Fruit fly (Drosophila melanogaster) whole organism, adult: ENCODE measurements around the gene cno.
A peak's percentile ranks its signal among the peaks of the same experiment; 100 is the strongest.

Source experiments
- CG11617 ChIP-seq: fragments of 200-800 bp; sonication (Bioruptor generic); optimal IDR thresholded peaks from 2 replicates; lab custom pipeline; 2017; ENCODE audit warnings: mild to moderate bottlenecking, missing biosample characterization, missing genetic modification reagents, missing genetic modification characterization
- CG12768 ChIP-seq: fragments of 200-800 bp; sonication (Bioruptor generic); optimal IDR thresholded peaks from 2 replicates; lab custom pipeline; 2017; ENCODE audit warnings: missing biosample characterization, missing genetic modification characterization, mild to moderate bottlenecking, moderate library complexity, missing genetic modification reagents
- CG14711 ChIP-seq: fragments of 200-800 bp; sonication (Bioruptor generic); optimal IDR thresholded peaks from 2 replicates; lab custom pipeline; 2018; ENCODE audit warnings: missing biosample characterization, mild to moderate bottlenecking, missing genetic modification characterization, moderate library complexity
- CG1620 ChIP-seq: fragments of 200-800 bp; sonication (Bioruptor generic); optimal IDR thresholded peaks from 2 replicates; lab custom pipeline; 2016; ENCODE audit warnings: missing biosample characterization, missing genetic modification characterization
- CG33017 ChIP-seq: fragments of 200-800 bp; sonication (Bioruptor generic); optimal IDR thresholded peaks from 2 replicates; lab custom pipeline; 2018; ENCODE audit warnings: missing biosample characterization, mild to moderate bottlenecking, missing genetic modification characterization, moderate library complexity
- CG5204 ChIP-seq: fragments of 200-800 bp; sonication (Bioruptor generic); optimal IDR thresholded peaks from 2 replicates; lab custom pipeline; 2016; ENCODE audit warnings: missing biosample characterization, missing genetic modification characterization
- CG7045 ChIP-seq: fragments of 200-800 bp; sonication (Bioruptor generic); optimal IDR thresholded peaks from 2 replicates; lab custom pipeline; 2017; ENCODE audit warnings: missing biosample characterization, mild to moderate bottlenecking, missing genetic modification characterization
- CG7101 ChIP-seq: fragments of 200-800 bp; sonication (Bioruptor generic); optimal IDR thresholded peaks from 2 replicates; lab custom pipeline; 2018; ENCODE audit warnings: missing biosample characterization, mild to moderate bottlenecking, missing genetic modification characterization, moderate library complexity
- Clk ChIP-seq: fragments of 200-800 bp; sonication (Bioruptor generic); optimal IDR thresholded peaks from 2 replicates; lab custom pipeline; 2017; ENCODE audit warnings: missing biosample characterization, missing genetic modification characterization
- Crg-1 ChIP-seq: fragments of 200-800 bp; sonication (Bioruptor generic); optimal IDR thresholded peaks from 2 replicates; lab custom pipeline; 2016; ENCODE audit warnings: missing biosample characterization, missing genetic modification characterization
- Hr96 ChIP-seq: fragments of 200-800 bp; sonication (Bioruptor generic); optimal IDR thresholded peaks from 2 replicates; lab custom pipeline; 2016; ENCODE audit warnings: missing biosample characterization, missing genetic modification characterization
- Mnt ChIP-seq: fragments of 200-800 bp; sonication (Bioruptor generic); optimal IDR thresholded peaks from 2 replicates; lab custom pipeline; 2016; ENCODE audit warnings: missing biosample characterization, mild to moderate bottlenecking, missing genetic modification characterization
- bab1 ChIP-seq: fragments of 200-800 bp; sonication (Bioruptor generic); optimal IDR thresholded peaks from 3 replicates; lab custom pipeline; 2019; ENCODE audit warnings: missing biosample characterization, mild to moderate bottlenecking, missing genetic modification characterization, moderate library complexity
- cic ChIP-seq: fragments of 200-800 bp; sonication (Bioruptor generic); optimal IDR thresholded peaks from 2 replicates; lab custom pipeline; 2017; ENCODE audit warnings: missing biosample characterization, mild to moderate bottlenecking, missing genetic modification characterization, moderate library complexity
- cnc ChIP-seq, 2 experiments: fragments of >200 bp; optimal IDR thresholded peaks; 2 replicates each; lab custom pipeline; 2017
- kay ChIP-seq: fragments of 200-800 bp; sonication (Bioruptor generic); peaks from one replicate; lab custom pipeline; 2016; ENCODE audit warnings: missing biosample characterization, missing genetic modification characterization, borderline replicate concordance
- ovo ChIP-seq: fragments of 200-800 bp; sonication (Bioruptor generic); optimal IDR thresholded peaks from 2 replicates; lab custom pipeline; 2016; ENCODE audit warnings: missing biosample characterization, missing genetic modification characterization
- pad ChIP-seq: fragments of 200-800 bp; sonication (Bioruptor generic); optimal IDR thresholded peaks from 3 replicates; lab custom pipeline; 2017; ENCODE audit warnings: missing biosample characterization, missing genetic modification characterization, mild to moderate bottlenecking, moderate library complexity, missing genetic modification reagents
- tj ChIP-seq: fragments of 200-800 bp; sonication (Bioruptor generic); optimal IDR thresholded peaks from 3 replicates; lab custom pipeline; 2017; ENCODE audit warnings: missing biosample characterization, mild to moderate bottlenecking, missing genetic modification characterization, moderate library complexity
- toe ChIP-seq: fragments of 200-800 bp; sonication (Bioruptor generic); optimal IDR thresholded peaks from 2 replicates; lab custom pipeline; 2016; ENCODE audit warnings: missing biosample characterization, missing genetic modification characterization

cno gene

DNA sequence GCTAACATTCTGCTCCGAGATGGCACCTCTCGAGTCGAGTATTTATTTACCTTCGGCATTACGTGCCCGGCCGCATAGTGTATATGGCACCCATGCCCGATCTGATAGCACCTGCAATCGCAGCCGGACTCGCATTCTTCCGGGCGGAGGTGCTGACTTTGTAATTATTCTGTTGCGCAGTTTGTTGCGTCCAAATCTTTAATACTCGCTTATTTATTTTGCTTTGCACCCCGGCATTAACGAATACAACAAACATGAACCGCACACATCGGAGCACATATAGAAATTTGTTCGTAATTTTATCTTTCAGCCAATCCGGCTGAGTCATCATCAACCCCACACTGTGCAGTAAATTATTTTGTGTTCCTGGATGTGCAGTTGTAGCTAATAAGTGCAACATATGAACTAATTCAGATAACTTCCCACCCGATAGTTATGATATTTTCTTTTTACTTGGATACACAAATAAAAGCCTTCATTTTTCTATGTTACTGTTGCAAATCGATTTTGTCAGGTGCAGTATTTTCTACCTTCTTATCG, 44.8 kb upstream of the cno start:
- TF ChIP-seq cic: peak; percentile 76
- no peak for TF ChIP-seq Clk (GFP tag; lab: Kevin White, UChicago)
- peak; percentile 28 for TF ChIP-seq CG33017 (tag; lab: Kevin White, UChicago)
- TF ChIP-seq bab1 (GFP tag; lab: Kevin White, UChicago): no peak
- peak; percentile 96 for TF ChIP-seq kay (GFP tag; lab: Kevin White, UChicago)
- TF ChIP-seq ovo (GFP tag; lab: Kevin White, UChicago): peak; percentile 36
- TF ChIP-seq CG14711 (tag; lab: Kevin White, UChicago): no peak
- peak; percentile 83 for TF ChIP-seq tj
- TF ChIP-seq Hr96 (GFP tag; lab: Kevin White, UChicago): no peak
- no peak for TF ChIP-seq toe
- TF ChIP-seq CG12768 (GFP tag; lab: Kevin White, UChicago): peak; percentile 14
- TF ChIP-seq Crg-1: peak; percentile 27
- no peak for TF ChIP-seq CG7045 (GFP tag; lab: Kevin White, UChicago)
- TF ChIP-seq cnc (optimal IDR thresholded peaks at IDR 0.05; lab: Kevin White, UChicago): peak in 1 of 2 experiments; percentile 70
- TF ChIP-seq CG11617 (GFP tag; lab: Kevin White, UChicago): no peak
- TF ChIP-seq pad (GFP tag; lab: Kevin White, UChicago): no peak
- TF ChIP-seq CG1620 (GFP tag; lab: Kevin White, UChicago): peak; percentile 4
- peak; percentile 55 for TF ChIP-seq Mnt (GFP tag; lab: Kevin White, UChicago)
- peak; percentile 20 for TF ChIP-seq CG7101 (tag; lab: Kevin White, UChicago)
- no peak for TF ChIP-seq CG5204 (GFP tag; lab: Kevin White, UChicago)

- TF ChIP-seq cic (peak; percentile 56), tj (no peak), kay (GFP tag; lab: Kevin White, UChicago) (no peak), Mnt (GFP tag; lab: Kevin White, UChicago) (no peak), CG7045 (GFP tag; lab: Kevin White, UChicago) (no peak), CG33017 (tag; lab: Kevin White, UChicago) (peak; percentile 30), ovo (GFP tag; lab: Kevin White, UChicago) (no peak), CG11617 (GFP tag; lab: Kevin White, UChicago) (no peak), toe (no peak), cnc (optimal IDR thresholded peaks at IDR 0.05; lab: Kevin White, UChicago) (no peak), bab1 (GFP tag; lab: Kevin White, UChicago) (no peak), Crg-1 (no peak), CG7101 (tag; lab: Kevin White, UChicago) (no peak), CG14711 (tag; lab: Kevin White, UChicago) (no peak), Hr96 (GFP tag; lab: Kevin White, UChicago) (no peak), pad (GFP tag; lab: Kevin White, UChicago) (no peak), CG5204 (GFP tag; lab: Kevin White, UChicago) (no peak), Clk (GFP tag; lab: Kevin White, UChicago) (no peak), CG12768 (GFP tag; lab: Kevin White, UChicago) (peak; percentile 29), CG1620 (GFP tag; lab: Kevin White, UChicago) (no peak)
Observed at dm6 chr3R:5261262-5261661, 44.0 kb upstream of the cno start.

DNA sequence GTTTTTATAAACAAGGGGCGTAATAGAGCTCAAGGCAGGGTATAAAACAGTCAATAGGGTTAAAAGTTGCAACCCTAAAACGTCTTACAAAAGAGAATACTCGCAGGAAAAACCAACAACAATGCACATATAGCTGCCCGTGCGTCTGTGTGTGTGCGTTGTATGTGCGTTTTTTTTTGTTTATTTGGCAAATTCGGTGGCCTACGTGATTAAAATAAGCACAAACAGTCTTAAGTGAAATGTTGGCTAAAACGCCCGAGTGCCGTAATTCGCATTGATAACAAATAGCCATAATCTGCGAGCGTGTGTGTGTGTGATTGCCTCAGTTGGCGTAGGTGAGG, 39.9 kb upstream of the cno start:
- TF ChIP-seq tj (peak; percentile 85), kay (GFP tag; lab: Kevin White, UChicago) (no peak), CG5204 (GFP tag; lab: Kevin White, UChicago) (no peak), toe (no peak), CG7101 (tag; lab: Kevin White, UChicago) (no peak), CG1620 (GFP tag; lab: Kevin White, UChicago) (no peak), cnc (optimal IDR thresholded peaks at IDR 0.05; lab: Kevin White, UChicago) (no peak), CG12768 (GFP tag; lab: Kevin White, UChicago) (no peak)

dm6 chr3R:5256462-5257146, 39.3 kb upstream of the cno start, which contains the start of the genes Enoph and Hph:
TSS of gene Enoph (minus strand) at chr3R:5256681.
TSS of gene Hph (plus strand) at chr3R:5257037.
- TF ChIP-seq cnc (optimal IDR thresholded peaks at IDR 0.05; lab: Kevin White, UChicago) (no peak), Crg-1 (peak; percentile 70), kay (GFP tag; lab: Kevin White, UChicago) (peak; percentile 56), bab1 (GFP tag; lab: Kevin White, UChicago) (no peak), toe (peak; percentile 82), pad (GFP tag; lab: Kevin White, UChicago) (peak; percentile 57), cic (peak; percentile 33), CG11617 (GFP tag; lab: Kevin White, UChicago) (peak; percentile 79), Hr96 (GFP tag; lab: Kevin White, UChicago) (peak; percentile 75), CG7045 (GFP tag; lab: Kevin White, UChicago) (peak; percentile 74), tj (peak; percentile 93), CG7101 (tag; lab: Kevin White, UChicago) (peak; percentile 70), ovo (GFP tag; lab: Kevin White, UChicago) (peak; percentile 75), Mnt (GFP tag; lab: Kevin White, UChicago) (peak; percentile 67), Clk (GFP tag; lab: Kevin White, UChicago) (peak; percentile 61), CG14711 (tag; lab: Kevin White, UChicago) (peak; percentile 49), CG1620 (GFP tag; lab: Kevin White, UChicago) (peak; percentile 61), CG5204 (GFP tag; lab: Kevin White, UChicago) (no peak), CG12768 (GFP tag; lab: Kevin White, UChicago) (peak; percentile 71), CG33017 (tag; lab: Kevin White, UChicago) (peak; percentile 79)

DNA sequence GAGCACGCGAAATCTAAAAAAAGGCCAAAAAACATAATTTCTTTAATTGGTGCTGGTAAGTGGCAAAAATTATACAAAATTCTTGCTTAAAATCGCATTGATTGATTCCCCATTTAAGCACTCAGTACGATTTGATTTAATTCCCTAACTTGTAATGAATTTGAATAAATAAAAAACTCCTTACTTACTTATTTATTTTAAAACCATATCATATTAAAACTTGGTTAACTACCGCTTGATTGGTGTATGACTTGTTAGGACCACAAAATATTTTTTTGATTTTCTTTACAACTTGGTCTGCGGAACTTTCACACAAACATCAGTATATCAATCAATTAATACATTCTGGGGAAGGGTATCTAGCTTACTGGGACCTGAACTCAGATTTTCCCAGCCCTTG, 35.6 kb upstream of the cno start, which contains the start of gene CG1113:
Gene CG1113 (plus strand): TSS at position 301 of the 400 bp plus-strand sequence.
- no peak for TF ChIP-seq cnc (optimal IDR thresholded peaks at IDR 0.05; lab: Kevin White, UChicago)
- TF ChIP-seq CG33017 (tag; lab: Kevin White, UChicago): no peak
- TF ChIP-seq Clk (GFP tag; lab: Kevin White, UChicago): no peak
- TF ChIP-seq CG7101 (tag; lab: Kevin White, UChicago): no peak
- TF ChIP-seq Hr96 (GFP tag; lab: Kevin White, UChicago): no peak
- no peak for TF ChIP-seq kay (GFP tag; lab: Kevin White, UChicago)
- no peak for TF ChIP-seq bab1 (GFP tag; lab: Kevin White, UChicago)
- TF ChIP-seq CG1620 (GFP tag; lab: Kevin White, UChicago): no peak
- no peak for TF ChIP-seq CG11617 (GFP tag; lab: Kevin White, UChicago)
- TF ChIP-seq ovo (GFP tag; lab: Kevin White, UChicago): no peak
- no peak for TF ChIP-seq CG12768 (GFP tag; lab: Kevin White, UChicago)
